Worm (Caenorhabditis elegans): ENCODE measurements around the gene fbxb-19.

Gene fbxb-19

DNA sequence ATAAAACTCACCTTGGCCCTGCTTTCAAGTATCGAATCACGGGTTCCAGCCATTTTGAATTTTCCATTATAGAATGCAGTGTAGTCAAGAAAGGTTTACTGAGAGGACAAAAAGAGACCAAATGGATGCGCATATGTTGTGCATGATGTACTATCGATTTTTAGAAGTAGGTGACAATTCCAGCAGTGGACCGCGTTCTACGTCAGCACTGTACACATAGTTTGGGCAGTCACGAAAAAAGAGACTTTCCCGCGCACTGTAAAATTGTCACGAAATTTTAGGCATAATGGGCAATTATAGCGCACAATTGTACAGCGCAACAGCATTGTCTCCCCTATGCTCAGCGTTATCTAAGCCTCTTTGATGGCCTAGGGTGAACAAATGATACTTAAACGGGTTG is 2.0 kb upstream of the fbxb-19 start, which contains the start of gene fbxc-22:
TSS of gene fbxc-22 (minus strand) at position 101 of the 400 bp plus-strand sequence.
- no peak for TF ChIP-seq zip-8 (tag; optimal IDR thresholded peaks at IDR 0.05)
- TF ChIP-seq lsy-2 (tag; optimal IDR thresholded peaks at IDR 0.05) = no peak
- no peak for TF ChIP-seq mep-1 (tag; optimal IDR thresholded peaks at IDR 0.05)
- TF ChIP-seq cnd-1 (tag; optimal IDR thresholded peaks at IDR 0.05) = no peak
- no peak for TF ChIP-seq nhr-12 (tag; optimal IDR thresholded peaks at IDR 0.05)
- no peak for TF ChIP-seq tbx-8 (GFP tag; optimal IDR thresholded peaks at IDR 0.05)
- TF ChIP-seq blmp-1 (tag; optimal IDR thresholded peaks at IDR 0.05) = no peak
- TF ChIP-seq nhr-28 (tag; optimal IDR thresholded peaks at IDR 0.05) = no peak
- TF ChIP-seq ceh-39 (tag; optimal IDR thresholded peaks at IDR 0.05) = no peak
- no peak for TF ChIP-seq unc-62 (GFP tag; optimal IDR thresholded peaks at IDR 0.05)
- no peak for TF ChIP-seq ces-1 (GFP tag; optimal IDR thresholded peaks at IDR 0.05)
- TF ChIP-seq drap-1 (GFP tag; optimal IDR thresholded peaks at IDR 0.05) = no peak
- TF ChIP-seq bed-3 (GFP tag; optimal IDR thresholded peaks at IDR 0.05) = no peak
- no peak for TF ChIP-seq lin-13 (tag; optimal IDR thresholded peaks at IDR 0.05)
- no peak for TF ChIP-seq M03D4.4 (tag; optimal IDR thresholded peaks at IDR 0.05)
- no peak for TF ChIP-seq sptf-1 (tag; optimal IDR thresholded peaks at IDR 0.05)
- TF ChIP-seq nhr-76 (tag; optimal IDR thresholded peaks at IDR 0.05) = no peak
- no peak for TF ChIP-seq pha-4 (tag; optimal IDR thresholded peaks at IDR 0.05)
- TF ChIP-seq ham-2 (GFP tag; optimal IDR thresholded peaks at IDR 0.05) = no peak
- TF ChIP-seq lin-32 (GFP tag; optimal IDR thresholded peaks at IDR 0.05) = no peak

DNA sequence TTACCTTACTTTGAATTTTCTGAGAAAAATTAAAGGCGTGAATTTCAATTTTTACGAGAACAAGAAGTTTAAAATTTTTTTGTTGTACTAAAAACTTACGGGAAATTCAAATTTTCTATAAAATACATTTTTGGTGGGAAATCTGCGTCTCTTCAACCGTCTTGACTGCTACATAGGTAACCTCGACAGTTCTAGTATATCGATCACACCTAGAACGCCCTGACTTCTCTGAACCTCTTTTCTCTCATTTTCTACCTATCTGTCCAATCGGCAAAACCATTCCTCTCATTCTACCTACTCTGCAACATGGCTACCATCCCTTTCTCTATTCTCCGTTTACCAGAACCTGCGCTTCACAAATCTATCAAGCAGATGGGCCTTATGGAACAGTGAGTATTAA is 5.2 kb downstream of the fbxb-19 start, which contains the start of gene fbxb-25:
TSS of gene fbxb-25 (plus strand) at position 301 of the 400 bp plus-strand sequence.
- TF ChIP-seq nhr-2 (tag; optimal IDR thresholded peaks at IDR 0.05) = no peak
- no peak for TF ChIP-seq lin-13 (tag; optimal IDR thresholded peaks at IDR 0.05)
- TF ChIP-seq M03D4.4 (tag; optimal IDR thresholded peaks at IDR 0.05) = no peak
- no peak for TF ChIP-seq zip-8 (tag; optimal IDR thresholded peaks at IDR 0.05)
- TF ChIP-seq mab-5 (tag; optimal IDR thresholded peaks at IDR 0.05) = no peak
- TF ChIP-seq blmp-1 (tag; optimal IDR thresholded peaks at IDR 0.05) = no peak
- no peak for TF ChIP-seq ham-2 (GFP tag; optimal IDR thresholded peaks at IDR 0.05)
- no peak for TF ChIP-seq bed-3 (GFP tag; optimal IDR thresholded peaks at IDR 0.05)
- TF ChIP-seq unc-39 (tag; optimal IDR thresholded peaks at IDR 0.05) = no peak
- no peak for TF ChIP-seq cnd-1 (tag; optimal IDR thresholded peaks at IDR 0.05)
- no peak for TF ChIP-seq ceh-43 (GFP tag; optimal IDR thresholded peaks at IDR 0.05)
- TF ChIP-seq nhr-76 (tag; optimal IDR thresholded peaks at IDR 0.05) = no peak
- TF ChIP-seq nhr-28 (tag; optimal IDR thresholded peaks at IDR 0.05) = no peak
- TF ChIP-seq lin-32 (GFP tag; optimal IDR thresholded peaks at IDR 0.05) = no peak
- TF ChIP-seq tbx-8 (GFP tag; optimal IDR thresholded peaks at IDR 0.05) = no peak
- TF ChIP-seq ces-1 (GFP tag; optimal IDR thresholded peaks at IDR 0.05) = no peak
- TF ChIP-seq pha-4 (tag; optimal IDR thresholded peaks at IDR 0.05) = no peak
- no peak for TF ChIP-seq flh-1 (GFP tag; optimal IDR thresholded peaks at IDR 0.05)
- TF ChIP-seq snpc-4 (tag; optimal IDR thresholded peaks at IDR 0.05) = no peak

ce11 chrII:1682218-1682617 is 6.8 kb downstream of the fbxb-19 start, which contains the start of gene fbxb-26:
fbxb-26 (plus strand) TSS chrII:1682518.
- TF ChIP-seq hlh-1 (tag; optimal IDR thresholded peaks at IDR 0.05) = no peak
- no peak for TF ChIP-seq lsy-2 (tag; optimal IDR thresholded peaks at IDR 0.05)
- no peak for TF ChIP-seq nhr-2 (tag; optimal IDR thresholded peaks at IDR 0.05)
- TF ChIP-seq ceh-43 (GFP tag; optimal IDR thresholded peaks at IDR 0.05) = no peak
- TF ChIP-seq ztf-11 (tag; optimal IDR thresholded peaks at IDR 0.05) = no peak
- TF ChIP-seq ham-2 (GFP tag; optimal IDR thresholded peaks at IDR 0.05) = no peak
- no peak for TF ChIP-seq bed-3 (GFP tag; optimal IDR thresholded peaks at IDR 0.05)
- TF ChIP-seq mep-1 (tag; optimal IDR thresholded peaks at IDR 0.05) = no peak

- no peak for TF ChIP-seq unc-39 (tag; optimal IDR thresholded peaks at IDR 0.05)
- no peak for TF ChIP-seq ceh-39 (tag; optimal IDR thresholded peaks at IDR 0.05)
- no peak for TF ChIP-seq nhr-76 (tag; optimal IDR thresholded peaks at IDR 0.05)
- no peak for TF ChIP-seq ceh-43 (GFP tag; optimal IDR thresholded peaks at IDR 0.05)
- TF ChIP-seq hlh-1 (tag; optimal IDR thresholded peaks at IDR 0.05) = no peak
- TF ChIP-seq nhr-12 (tag; optimal IDR thresholded peaks at IDR 0.05) = no peak
- TF ChIP-seq unc-62 (GFP tag; optimal IDR thresholded peaks at IDR 0.05) = no peak
- no peak for TF ChIP-seq mab-5 (tag; optimal IDR thresholded peaks at IDR 0.05)
- TF ChIP-seq M03D4.4 (tag; optimal IDR thresholded peaks at IDR 0.05) = no peak
- no peak for TF ChIP-seq mls-2 (tag; optimal IDR thresholded peaks at IDR 0.05)
- no peak for TF ChIP-seq cnd-1 (tag; optimal IDR thresholded peaks at IDR 0.05)
Observed at ce11 chrII:1679081-1679480, 9.9 kb downstream of the fbxb-19 start, which contains the start of gene irld-36. irld-36 (plus strand) TSS chrII:1679381.

ce11 chrII:1676088-1676487 is 12.9 kb downstream of the fbxb-19 start, which contains the start of gene fbxb-17:
fbxb-17 (plus strand) TSS chrII:1676388.
- no peak for TF ChIP-seq mep-1 (tag; optimal IDR thresholded peaks at IDR 0.05)
- TF ChIP-seq ceh-43 (GFP tag; optimal IDR thresholded peaks at IDR 0.05) = no peak
- no peak for TF ChIP-seq tbx-8 (GFP tag; optimal IDR thresholded peaks at IDR 0.05)
- TF ChIP-seq ces-1 (GFP tag; optimal IDR thresholded peaks at IDR 0.05) = no peak
- no peak for TF ChIP-seq sem-2 (GFP tag; optimal IDR thresholded peaks at IDR 0.05)
- no peak for TF ChIP-seq lsy-2 (tag; optimal IDR thresholded peaks at IDR 0.05)
- TF ChIP-seq elt-1 (tag; optimal IDR thresholded peaks at IDR 0.05; ENCODE audit: borderline replicate concordance, insufficient read depth) = no peak
- TF ChIP-seq cnd-1 (tag; optimal IDR thresholded peaks at IDR 0.05) = no peak
- TF ChIP-seq nhr-12 (tag; optimal IDR thresholded peaks at IDR 0.05) = no peak
- no peak for TF ChIP-seq nhr-76 (tag; optimal IDR thresholded peaks at IDR 0.05)
- no peak for TF ChIP-seq pha-4 (tag; optimal IDR thresholded peaks at IDR 0.05)
- no peak for TF ChIP-seq bed-3 (GFP tag; optimal IDR thresholded peaks at IDR 0.05)
- no peak for TF ChIP-seq lin-32 (GFP tag; optimal IDR thresholded peaks at IDR 0.05)
- TF ChIP-seq ceh-83 (GFP tag; optimal IDR thresholded peaks at IDR 0.05) = no peak
- no peak for TF ChIP-seq unc-62 (GFP tag; optimal IDR thresholded peaks at IDR 0.05)
- no peak for TF ChIP-seq drap-1 (GFP tag; optimal IDR thresholded peaks at IDR 0.05)
- TF ChIP-seq unc-120 (tag; optimal IDR thresholded peaks at IDR 0.05; ENCODE audit: poor library complexity, severe bottlenecking) = no peak
- TF ChIP-seq sptf-1 (tag; optimal IDR thresholded peaks at IDR 0.05) = no peak

Measured in whole organism, mixed stage, embryonic.